Worm (Caenorhabditis elegans): ENCODE measurements around the gene Y38H6C.24.

- no peak for TF ChIP-seq nhr-237 (tag; optimal IDR thresholded peaks at IDR 0.05)
- TF ChIP-seq ztf-4 (tag; optimal IDR thresholded peaks at IDR 0.05), result no peak
- no peak for TF ChIP-seq aly-2 (tag; optimal IDR thresholded peaks at IDR 0.05)
- TF ChIP-seq nhr-10 (tag; optimal IDR thresholded peaks at IDR 0.05), result no peak
- TF ChIP-seq blmp-1 (tag; optimal IDR thresholded peaks at IDR 0.05; ENCODE audit: insufficient read depth), result no peak
- TF ChIP-seq ama-1 (optimal IDR thresholded peaks at IDR 0.05), result no peak
- TF ChIP-seq ceh-82 (tag; optimal IDR thresholded peaks at IDR 0.05), result no peak
- no peak for TF ChIP-seq lsy-2 (tag; optimal IDR thresholded peaks at IDR 0.05)
- no peak for TF ChIP-seq egl-27 (tag; optimal IDR thresholded peaks at IDR 0.05)
- no peak for TF ChIP-seq skn-1 (tag; optimal IDR thresholded peaks at IDR 0.05)
Measured at ce11 chrV:20573392-20573791, 47.2 kb downstream of the Y38H6C.24 start, which contains the start of gene F26F2.5.

Measured in whole organism, L2 larva.